Worm (Caenorhabditis elegans) whole organism, L4 larva: ENCODE measurements around the gene Y32F6A.4.

ENCODE experiments used
- F10B5.3 ChIP-seq: sonication (generic microtip); optimal IDR thresholded peaks from 2 replicates; lab custom pipeline; 2016; ENCODE audit warnings: mild to moderate bottlenecking, missing genetic modification characterization, missing compliant biosample characterization
- F26F4.8 ChIP-seq: fragments of 200-800 bp; sonication (Bioruptor generic); conservative IDR thresholded peaks from 2 replicates; pipeline ENCODE4 v1.3.6; 2022; ENCODE audit warnings: missing genetic modification characterization, missing compliant biosample characterization
- R02D3.7 ChIP-seq: fragments of 150-350 bp; sonication (generic microtip); optimal IDR thresholded peaks from 3 replicates; lab custom pipeline; 2014; ENCODE audit warnings: missing biosample characterization, missing genetic modification characterization
- T26A8.4 ChIP-seq: fragments of 200-800 bp; sonication (Bioruptor generic); IDR thresholded peaks from 2 replicates; pipeline ENCODE4 v1.3.6; 2022; ENCODE audit warnings: missing genetic modification characterization, missing compliant biosample characterization
- Y105C5A.15 ChIP-seq: fragments of 200-800 bp; sonication (Bioruptor generic); IDR thresholded peaks from 2 replicates; pipeline ENCODE4 v1.3.6; 2022; ENCODE audit warnings: missing genetic modification characterization, missing compliant biosample characterization
- Y48G9A.11 ChIP-seq: fragments of 200-800 bp; sonication (Bioruptor generic); IDR thresholded peaks from 2 replicates; pipeline ENCODE4 v1.3.6; 2022; ENCODE audit warnings: missing genetic modification reagents, missing genetic modification characterization, missing compliant biosample characterization
- aha-1 ChIP-seq: fragments of 150-350 bp; peaks from one replicate; lab custom pipeline; 2014; ENCODE audit warnings: missing biosample characterization, missing genetic modification characterization
- ceh-32 ChIP-seq: sonication (generic microtip); optimal IDR thresholded peaks from 2 replicates; lab custom pipeline; 2016; ENCODE audit warnings: mild to moderate bottlenecking, missing genetic modification characterization, missing compliant biosample characterization; ENCODE audit not compliant: poor library complexity
- ceh-82 ChIP-seq: sonication (generic microtip); optimal IDR thresholded peaks from 2 replicates; lab custom pipeline; 2017; ENCODE audit warnings: missing biosample characterization, missing genetic modification characterization
- ces-1 ChIP-seq: fragments of 150-350 bp; sonication (generic microtip); optimal IDR thresholded peaks from 4 replicates; lab custom pipeline; 2014; ENCODE audit warnings: missing biosample characterization, missing genetic modification reagents, missing genetic modification characterization
- ctbp-1 ChIP-seq: fragments of 200-800 bp; sonication (Bioruptor generic); IDR thresholded peaks from 2 replicates; pipeline ENCODE4 v1.3.6; 2022; ENCODE audit warnings: missing genetic modification reagents, missing genetic modification characterization, missing compliant biosample characterization
- daf-12 ChIP-seq: fragments of 150-350 bp; optimal IDR thresholded peaks from 2 replicates; lab custom pipeline; 2014; ENCODE audit warnings: missing biosample characterization, missing genetic modification reagents, missing genetic modification characterization
- daf-19 ChIP-seq: fragments of 200-800 bp; sonication (Bioruptor generic); conservative IDR thresholded peaks from 2 replicates; pipeline ENCODE4 v1.3.6; 2022; ENCODE audit warnings: missing genetic modification characterization, missing compliant biosample characterization
- daf-8 ChIP-seq: fragments of 200-800 bp; sonication (Bioruptor generic); IDR thresholded peaks from 2 replicates; pipeline ENCODE4 v1.3.6; 2022; ENCODE audit warnings: missing genetic modification characterization, missing compliant biosample characterization
- dmd-6 ChIP-seq: fragments of 200-800 bp; sonication (Bioruptor generic); IDR thresholded peaks from 2 replicates; pipeline ENCODE4 v1.3.6; 2022; ENCODE audit warnings: missing genetic modification reagents, missing genetic modification characterization, missing compliant biosample characterization
- egl-27 ChIP-seq: sonication (generic microtip); optimal IDR thresholded peaks from 3 replicates; lab custom pipeline; 2017; ENCODE audit warnings: missing biosample characterization, missing genetic modification reagents, missing genetic modification characterization
- fkh-10 ChIP-seq: fragments of 150-350 bp; optimal IDR thresholded peaks from 2 replicates; lab custom pipeline; 2014; ENCODE audit warnings: missing biosample characterization, missing genetic modification reagents, missing genetic modification characterization
- gei-8 ChIP-seq: fragments of 200-800 bp; sonication (Bioruptor generic); optimal IDR thresholded peaks from 2 replicates; lab custom pipeline; 2018; ENCODE audit warnings: mild to moderate bottlenecking, missing genetic modification characterization, missing compliant biosample characterization
- hlh-11 ChIP-seq: fragments of 200-800 bp; sonication (Bioruptor generic); optimal IDR thresholded peaks from 2 replicates; lab custom pipeline; 2018; ENCODE audit warnings: mild to moderate bottlenecking, missing genetic modification characterization, missing compliant biosample characterization
- lim-7 ChIP-seq: fragments of 200-800 bp; sonication (Bioruptor generic); IDR thresholded peaks from 2 replicates; pipeline ENCODE4 v1.3.6; 2022; ENCODE audit warnings: missing genetic modification characterization, missing compliant biosample characterization
- lin-1 ChIP-seq: fragments of 200-800 bp; sonication (Bioruptor generic); IDR thresholded peaks from 2 replicates; pipeline ENCODE4 v1.3.6; 2022; ENCODE audit warnings: missing genetic modification reagents, missing genetic modification characterization, missing compliant biosample characterization
- lin-29 ChIP-seq: fragments of 200-800 bp; sonication (Bioruptor generic); IDR thresholded peaks from 2 replicates; pipeline ENCODE4 v1.3.6; 2022; ENCODE audit warnings: missing genetic modification reagents, missing genetic modification characterization, missing compliant biosample characterization
- lin-38 ChIP-seq: fragments of 200-800 bp; sonication (Bioruptor generic); IDR thresholded peaks from 2 replicates; pipeline ENCODE4 v1.3.6; 2022; ENCODE audit warnings: missing genetic modification reagents, missing genetic modification characterization, missing compliant biosample characterization
- lsy-2 ChIP-seq, 2 experiments: fragments of 150-350 bp in 1 of 2; sonication (generic microtip) in 1 of 2; optimal IDR thresholded peaks; 2 replicates each; lab custom pipeline; 2014 to 2017; ENCODE audit warnings: missing biosample characterization in 2 of 2, missing genetic modification characterization in 2 of 2
- madf-5 ChIP-seq, 2 experiments: fragments of 200-800 bp; sonication (Bioruptor generic); IDR thresholded peaks; 2 replicates each; pipeline ENCODE4 v1.3.6; 2022; ENCODE audit warnings: missing compliant biosample characterization in 2 of 2, missing genetic modification characterization in 2 of 2
- mdl-1 ChIP-seq, 2 experiments: fragments of 150-350 bp in 1 of 2; sonication (generic microtip) in 1 of 2; optimal IDR thresholded peaks; 2 replicates each; lab custom pipeline; 2014 to 2017; ENCODE audit warnings: missing biosample characterization in 2 of 2, missing genetic modification characterization in 2 of 2
- mdt-29 ChIP-seq: fragments of 200-800 bp; sonication (Bioruptor generic); IDR thresholded peaks from 2 replicates; pipeline ENCODE4 v1.3.6; 2022; ENCODE audit warnings: missing genetic modification reagents, missing genetic modification characterization, missing compliant biosample characterization
- mep-1 ChIP-seq: fragments of 150-350 bp; sonication (generic microtip); optimal IDR thresholded peaks from 3 replicates; lab custom pipeline; 2014; ENCODE audit warnings: missing biosample characterization, missing genetic modification characterization
- mxl-2 ChIP-seq: fragments of 200-800 bp; sonication (Bioruptor generic); conservative IDR thresholded peaks from 2 replicates; pipeline ENCODE4 v1.3.6; 2022; ENCODE audit warnings: missing genetic modification reagents, missing genetic modification characterization, missing compliant biosample characterization
- nhr-102 ChIP-seq: sonication (generic microtip); optimal IDR thresholded peaks from 2 replicates; lab custom pipeline; 2016; ENCODE audit warnings: mild to moderate bottlenecking, missing genetic modification characterization, moderate library complexity, missing compliant biosample characterization
- nhr-25 ChIP-seq: sonication (generic microtip); optimal IDR thresholded peaks from 2 replicates; lab custom pipeline; 2017; ENCODE audit warnings: missing genetic modification characterization, mild to moderate bottlenecking, missing compliant biosample characterization, antibody characterized with exemption, moderate library complexity, borderline replicate concordance; ENCODE audit not compliant: insufficient read depth
- nhr-41 ChIP-seq: fragments of 200-800 bp; sonication (Bioruptor generic); IDR thresholded peaks from 2 replicates; pipeline ENCODE4 v1.3.6; 2022; ENCODE audit warnings: missing genetic modification reagents, missing genetic modification characterization, missing compliant biosample characterization
- nhr-48 ChIP-seq: sonication (generic microtip); optimal IDR thresholded peaks from 2 replicates; lab custom pipeline; 2016; ENCODE audit warnings: mild to moderate bottlenecking, missing genetic modification characterization, missing compliant biosample characterization
- nhr-6 ChIP-seq: fragments of 150-350 bp; optimal IDR thresholded peaks from 2 replicates; lab custom pipeline; 2014; ENCODE audit warnings: missing biosample characterization, missing genetic modification characterization
- nhr-76 ChIP-seq: fragments of 150-350 bp; optimal IDR thresholded peaks from 2 replicates; lab custom pipeline; 2014; ENCODE audit warnings: missing biosample characterization, missing genetic modification characterization
- php-3 ChIP-seq: fragments of 200-800 bp; sonication (Bioruptor generic); IDR thresholded peaks from 2 replicates; pipeline ENCODE4 v1.3.6; 2022; ENCODE audit warnings: missing genetic modification reagents, missing genetic modification characterization, missing compliant biosample characterization
- sdz-12 ChIP-seq: fragments of 200-800 bp; sonication (Bioruptor generic); optimal IDR thresholded peaks from 2 replicates; lab custom pipeline; 2018; ENCODE audit warnings: mild to moderate bottlenecking, missing genetic modification characterization, missing compliant biosample characterization
- skn-1 ChIP-seq: fragments of 150-350 bp; optimal IDR thresholded peaks from 2 replicates; lab custom pipeline; 2014; ENCODE audit warnings: missing biosample characterization, missing genetic modification characterization
- snpc-1.2 ChIP-seq: fragments of 200-800 bp; sonication (Bioruptor generic); IDR thresholded peaks from 2 replicates; pipeline ENCODE4 v1.3.6; 2022; ENCODE audit warnings: missing genetic modification reagents, missing genetic modification characterization, missing compliant biosample characterization
- snpc-4 ChIP-seq: fragments of 150-350 bp; optimal IDR thresholded peaks from 2 replicates; lab custom pipeline; 2014; ENCODE audit warnings: missing biosample characterization, missing genetic modification characterization
- spr-3 ChIP-seq: fragments of 200-800 bp; sonication (Bioruptor generic); optimal IDR thresholded peaks from 2 replicates; lab custom pipeline; 2018; ENCODE audit warnings: mild to moderate bottlenecking, missing genetic modification characterization, missing compliant biosample characterization
- tra-1 ChIP-seq: fragments of 200-800 bp; sonication (Bioruptor generic); IDR thresholded peaks from 2 replicates; pipeline ENCODE4 v1.3.6; 2022; ENCODE audit warnings: missing genetic modification reagents, missing genetic modification characterization, missing compliant biosample characterization
- unc-130 ChIP-seq: sonication (generic microtip); optimal IDR thresholded peaks from 2 replicates; lab custom pipeline; 2016; ENCODE audit warnings: missing genetic modification reagents, missing genetic modification characterization, missing compliant biosample characterization
- zfp-2 ChIP-seq: sonication (generic microtip); optimal IDR thresholded peaks from 2 replicates; lab custom pipeline; 2016; ENCODE audit warnings: mild to moderate bottlenecking, missing genetic modification characterization, missing compliant biosample characterization
- zip-2 ChIP-seq: fragments of 150-350 bp; optimal IDR thresholded peaks from 2 replicates; lab custom pipeline; 2014; ENCODE audit warnings: missing biosample characterization, missing genetic modification characterization
- ztf-7 ChIP-seq: fragments of 150-350 bp; optimal IDR thresholded peaks from 2 replicates; lab custom pipeline; 2014; ENCODE audit warnings: missing biosample characterization, missing genetic modification characterization

The Y32F6A.4 gene

DNA sequence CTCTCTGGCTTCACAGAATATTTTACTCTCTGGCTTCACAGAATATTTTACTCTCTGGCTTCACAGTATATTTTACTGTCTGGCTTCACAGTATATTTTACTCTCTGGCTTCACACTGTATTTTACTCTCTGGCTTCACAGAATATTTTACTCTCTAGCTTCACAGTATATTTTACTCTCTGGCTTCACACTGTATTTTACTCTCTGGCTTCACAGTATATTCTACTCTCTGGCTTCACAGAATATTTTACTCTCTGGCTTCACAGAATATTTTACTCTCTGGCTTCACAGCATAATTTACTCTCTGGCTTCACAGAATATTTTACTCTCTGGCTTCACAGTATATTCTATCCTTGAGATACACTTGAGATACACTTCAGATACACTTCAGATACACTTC, 16.5 kb upstream of the Y32F6A.4 start:
- TF ChIP-seq mxl-2 (GFP tag; lab: Robert Waterston, UW) (0 out of 2 replicates have a peak, but pooled peaks have one; percentile 22), ctbp-1 (GFP tag; lab: Robert Waterston, UW) (0 out of 2 replicates have a peak, but pooled peaks have one; percentile 11), lim-7 (peak; percentile 62; the same call in 1 of the 2 replicates), F26F4.8 (GFP tag; lab: Robert Waterston, UW) (peak; percentile 89), madf-5 (GFP tag; IDR thresholded peaks at IDR 0.05; lab: Robert Waterston, UW) (peak in 1 of 2 experiments; percentile 74; a peak in 1 of 4 replicates), Y105C5A.15 (peak; percentile 61; the same call in 1 of the 2 replicates), lin-1 (GFP tag; lab: Robert Waterston, UW) (0 out of 2 replicates have a peak, but pooled peaks have one; percentile 16)

DNA sequence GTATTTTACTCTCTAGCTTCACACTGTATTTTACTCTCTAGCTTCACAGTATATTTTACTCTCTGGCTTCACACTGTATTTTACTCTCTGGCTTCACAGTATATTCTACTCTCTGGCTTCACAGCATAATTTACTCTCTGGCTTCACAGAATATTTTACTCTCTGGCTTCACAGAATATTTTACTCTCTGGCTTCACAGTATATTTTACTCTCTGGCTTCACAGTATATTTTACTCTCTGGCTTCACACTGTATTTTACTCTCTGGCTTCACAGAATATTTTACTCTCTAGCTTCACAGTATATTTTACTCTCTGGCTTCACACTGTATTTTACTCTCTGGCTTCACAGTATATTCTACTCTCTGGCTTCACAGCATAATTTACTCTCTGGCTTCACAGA, 16.1 kb upstream of the Y32F6A.4 start:
- TF ChIP-seq dmd-6 (GFP tag; lab: Robert Waterston, UW) = 0 out of 2 replicates have a peak, but pooled peaks have one; percentile 9

DNA sequence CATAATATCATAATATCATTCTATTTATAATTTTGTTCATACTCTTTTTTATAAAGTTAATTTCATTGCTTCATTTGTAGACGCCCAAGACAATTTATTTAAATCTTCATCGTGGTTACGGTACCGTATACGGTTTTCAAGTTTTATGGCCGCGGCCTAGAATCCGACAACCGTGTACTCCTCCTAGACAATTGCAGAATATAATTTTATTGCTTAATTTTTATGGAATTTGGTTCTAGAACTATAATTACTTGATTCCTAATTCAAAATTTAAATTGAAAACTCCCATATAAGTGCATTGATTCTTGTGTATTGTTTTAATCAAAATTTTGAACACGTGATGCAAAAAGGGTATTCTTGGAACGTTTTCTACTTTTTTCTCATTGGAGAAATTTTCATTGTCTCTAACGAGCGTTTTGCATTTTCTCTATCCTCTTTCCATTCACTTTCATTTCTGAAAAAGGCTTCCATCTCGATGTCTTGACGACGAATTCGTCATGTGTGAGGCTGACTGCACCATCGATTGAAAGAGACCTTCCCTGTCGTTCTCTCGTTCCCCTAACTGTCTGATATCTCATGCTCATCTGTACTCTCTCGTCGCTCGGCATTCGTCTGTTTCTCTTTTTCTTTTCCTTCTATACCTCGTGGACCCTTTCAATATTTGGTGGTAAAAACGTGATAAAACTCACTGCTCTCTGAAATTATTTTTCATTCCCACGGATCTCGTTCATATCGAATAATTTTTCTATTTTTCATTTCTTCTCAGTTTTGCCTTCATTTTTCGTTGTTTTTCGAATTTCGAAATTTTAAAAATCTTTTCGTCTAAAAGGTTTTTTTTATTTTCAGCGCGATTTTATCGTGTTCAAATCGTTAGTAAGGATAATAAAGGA, 7.5 kb upstream of the Y32F6A.4 start, which contains the start of gene pap-1:
Gene pap-1, plus strand, starts transcription at position 840 of the 890 bp plus-strand sequence.
- peak in 1 of 2 experiments; percentile 36 for TF ChIP-seq lsy-2 (tag; optimal IDR thresholded peaks at IDR 0.05; lab: Kevin White, UChicago)
- no peak for TF ChIP-seq ztf-7
- TF ChIP-seq nhr-6 = no peak
- TF ChIP-seq madf-5 (GFP tag; IDR thresholded peaks at IDR 0.05; lab: Robert Waterston, UW) = no peak
- TF ChIP-seq nhr-76 (tag; lab: Kevin White, UChicago) = no peak
- TF ChIP-seq daf-12 = no peak
- no peak for TF ChIP-seq snpc-1.2 (GFP tag; lab: Robert Waterston, UW)
- no peak for TF ChIP-seq nhr-25 (tag; lab: Kevin White, UChicago)
- TF ChIP-seq mdl-1 (tag; optimal IDR thresholded peaks at IDR 0.05; lab: Kevin White, UChicago) = peak in 1 of 2 experiments; percentile 67
- TF ChIP-seq unc-130 (GFP tag; lab: Kevin White, UChicago) = peak; percentile 6
- no peak for TF ChIP-seq skn-1 (tag; lab: Kevin White, UChicago)
- no peak for TF ChIP-seq zip-2 (tag; lab: Kevin White, UChicago)
- TF ChIP-seq lin-38 (GFP tag; lab: Robert Waterston, UW) = peak; percentile 20; the same call in 1 of the 2 replicates
- no peak for TF ChIP-seq zfp-2 (tag; lab: Kevin White, UChicago)
- TF ChIP-seq T26A8.4 = no peak
- no peak for TF ChIP-seq R02D3.7 (tag; lab: Kevin White, UChicago)
- TF ChIP-seq hlh-11 (tag; lab: Kevin White, UChicago) = peak; percentile 57
- TF ChIP-seq mdt-29 (GFP tag; lab: Robert Waterston, UW) = no peak
- TF ChIP-seq nhr-102 = no peak
- no peak for TF ChIP-seq snpc-4 (tag; lab: Kevin White, UChicago)
- TF ChIP-seq nhr-48 (tag; lab: Kevin White, UChicago) = no peak
- no peak for TF ChIP-seq ceh-32 (tag; lab: Kevin White, UChicago)
- TF ChIP-seq daf-8 (GFP tag; lab: Robert Waterston, UW) = no peak
- TF ChIP-seq ces-1 (GFP tag; lab: Kevin White, UChicago) = no peak
- TF ChIP-seq gei-8 (GFP tag; lab: Kevin White, UChicago) = no peak
- no peak for TF ChIP-seq egl-27 (tag; lab: Kevin White, UChicago)
- TF ChIP-seq php-3 (GFP tag; lab: Robert Waterston, UW) = no peak
- TF ChIP-seq F10B5.3 (tag; lab: Kevin White, UChicago) = no peak
- no peak for TF ChIP-seq fkh-10 (GFP tag; lab: Kevin White, UChicago)
- peak; percentile 15 for TF ChIP-seq aha-1 (tag; lab: Kevin White, UChicago)
- no peak for TF ChIP-seq spr-3
- no peak for TF ChIP-seq tra-1
- TF ChIP-seq lin-29 (GFP tag; lab: Robert Waterston, UW) = no peak
- no peak for TF ChIP-seq Y48G9A.11 (GFP tag; lab: Robert Waterston, UW)
- no peak for TF ChIP-seq sdz-12 (GFP tag; lab: Kevin White, UChicago)
- TF ChIP-seq ceh-82 = no peak
- TF ChIP-seq nhr-41 (GFP tag; lab: Robert Waterston, UW) = no peak
- no peak for TF ChIP-seq daf-19 (GFP tag; lab: Robert Waterston, UW)
- no peak for TF ChIP-seq mep-1 (tag; lab: Kevin White, UChicago)
